Worm (Caenorhabditis elegans) whole organism, L1 larva: ENCODE results near the gene F54E12.2.

Experiments
- C04F5.9 ChIP-seq: sonication (generic microtip); optimal IDR thresholded peaks from 2 replicates; lab custom pipeline; 2016; ENCODE audit warnings: missing genetic modification characterization, missing compliant biosample characterization
- C16A3.4 ChIP-seq: fragments of 150-350 bp; optimal IDR thresholded peaks from 2 replicates; lab custom pipeline; 2014; ENCODE audit warnings: missing biosample characterization, missing genetic modification characterization
- ces-1 ChIP-seq: fragments of 150-350 bp; optimal IDR thresholded peaks from 2 replicates; lab custom pipeline; 2014; ENCODE audit warnings: missing biosample characterization, missing genetic modification reagents, missing genetic modification characterization
- egl-27 ChIP-seq, 2 experiments: fragments of 150-350 bp in 1 of 2; sonication (generic microtip); optimal IDR thresholded peaks; 3 replicates each; lab custom pipeline; 2017 to 2018; ENCODE audit warnings: missing biosample characterization in 2 of 2, missing genetic modification characterization in 2 of 2, missing genetic modification reagents in 2 of 2
- fkh-10 ChIP-seq: sonication (generic microtip); optimal IDR thresholded peaks from 2 replicates; lab custom pipeline; 2017; ENCODE audit warnings: missing biosample characterization, missing genetic modification reagents, missing genetic modification characterization
- nhr-47 ChIP-seq: sonication (generic microtip); optimal IDR thresholded peaks from 2 replicates; lab custom pipeline; 2016; ENCODE audit warnings: mild to moderate bottlenecking, missing genetic modification characterization, moderate library complexity, missing compliant biosample characterization
- nhr-76 ChIP-seq: sonication (generic microtip); optimal IDR thresholded peaks from 2 replicates; lab custom pipeline; 2017; ENCODE audit warnings: missing biosample characterization, missing genetic modification characterization
- skn-1 ChIP-seq: fragments of 150-350 bp; optimal IDR thresholded peaks from 2 replicates; lab custom pipeline; 2014; ENCODE audit warnings: missing biosample characterization, missing genetic modification characterization
- unc-62 ChIP-seq: fragments of 150-350 bp; optimal IDR thresholded peaks from 2 replicates; lab custom pipeline; 2014; ENCODE audit warnings: missing biosample characterization, missing genetic modification reagents, missing genetic modification characterization

- no peak for TF ChIP-seq egl-27 (tag; optimal IDR thresholded peaks at IDR 0.05; lab: Kevin White, UChicago)
- TF ChIP-seq ces-1 (GFP tag; lab: Kevin White, UChicago): no peak
- no peak for TF ChIP-seq skn-1 (tag; lab: Kevin White, UChicago)
- TF ChIP-seq nhr-47: no peak
- no peak for TF ChIP-seq C04F5.9 (tag; lab: Kevin White, UChicago)
- TF ChIP-seq unc-62 (GFP tag; lab: Kevin White, UChicago): no peak
- TF ChIP-seq nhr-76 (tag; lab: Kevin White, UChicago): no peak
- TF ChIP-seq C16A3.4 (tag; lab: Kevin White, UChicago): no peak
- no peak for TF ChIP-seq fkh-10 (GFP tag; lab: Kevin White, UChicago)
These were observed 21.3 kb downstream of the F54E12.2 start for ce11 chrIV:11315688-11316087.
